Worm (Caenorhabditis elegans) whole organism, late embryonic: Measurements from ENCODE around the gene srh-23.

Experiments
- F13H6.1 ChIP-seq: sonication (generic microtip); optimal IDR thresholded peaks from 2 replicates; lab custom pipeline; 2016; ENCODE audit warnings: missing genetic modification characterization, missing compliant biosample characterization
- ceh-2 ChIP-seq: sonication (generic microtip); optimal IDR thresholded peaks from 2 replicates; lab custom pipeline; 2016; ENCODE audit warnings: missing genotype, missing genetic modification characterization, missing compliant biosample characterization
- ceh-9 ChIP-seq: sonication (generic microtip); optimal IDR thresholded peaks from 2 replicates; lab custom pipeline; 2016; ENCODE audit warnings: mild to moderate bottlenecking, missing genetic modification characterization, inconsistent platforms, missing compliant biosample characterization
- hlh-6 ChIP-seq: sonication (generic microtip); optimal IDR thresholded peaks from 2 replicates; lab custom pipeline; 2016; ENCODE audit warnings: missing genotype, missing genetic modification characterization, missing compliant biosample characterization
- madf-2 ChIP-seq: sonication (generic microtip); optimal IDR thresholded peaks from 2 replicates; lab custom pipeline; 2017; ENCODE audit warnings: missing genetic modification characterization, missing compliant biosample characterization
- nfya-1 ChIP-seq: sonication (generic microtip); optimal IDR thresholded peaks from 2 replicates; lab custom pipeline; 2017; ENCODE audit warnings: missing genetic modification characterization, mild to moderate bottlenecking, missing compliant biosample characterization, antibody characterized with exemption, moderate library complexity
- nhr-11 ChIP-seq: fragments of 150-350 bp; optimal IDR thresholded peaks from 2 replicates; lab custom pipeline; 2014; ENCODE audit warnings: missing biosample characterization, missing genetic modification characterization
- pros-1 ChIP-seq: fragments of 150-350 bp; optimal IDR thresholded peaks from 2 replicates; lab custom pipeline; 2014; ENCODE audit warnings: missing biosample characterization, missing genetic modification reagents, missing genetic modification characterization
- rnt-1 ChIP-seq: sonication (generic microtip); optimal IDR thresholded peaks from 2 replicates; lab custom pipeline; 2016; ENCODE audit warnings: missing genetic modification characterization, missing compliant biosample characterization
- zip-5 ChIP-seq: sonication (generic microtip); optimal IDR thresholded peaks from 2 replicates; lab custom pipeline; 2016; ENCODE audit warnings: missing genetic modification characterization, missing compliant biosample characterization

DNA sequence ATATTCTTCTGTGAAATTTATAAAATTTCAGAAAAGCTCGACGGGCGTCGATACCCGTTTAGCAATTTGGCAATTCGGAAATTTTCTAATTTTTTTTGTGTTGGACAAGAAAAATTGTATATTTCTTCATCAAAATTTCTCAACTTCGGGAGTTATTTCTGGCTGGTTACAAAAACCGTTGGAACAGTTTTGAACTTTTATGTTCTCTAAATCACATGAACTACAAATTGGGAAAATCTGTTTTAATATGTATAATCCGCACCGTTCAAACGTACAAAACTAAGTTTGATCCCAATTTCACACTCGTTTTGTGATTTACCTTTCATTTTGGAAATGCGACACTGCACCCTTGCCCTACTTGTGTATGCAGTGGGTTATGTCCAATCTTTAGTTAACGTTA is 35.5 kb upstream of the srh-23 start, which contains the start of gene T19H12.3:
- TF ChIP-seq hlh-6 (tag; lab: Kevin White, UChicago), result no peak
- no peak for TF ChIP-seq madf-2
- no peak for TF ChIP-seq ceh-9 (tag; lab: Kevin White, UChicago)
- no peak for TF ChIP-seq F13H6.1 (tag; lab: Kevin White, UChicago)
- TF ChIP-seq nhr-11, result no peak
- TF ChIP-seq ceh-2 (tag; lab: Kevin White, UChicago), result no peak
- no peak for TF ChIP-seq nfya-1 (tag; lab: Kevin White, UChicago)
- TF ChIP-seq pros-1, result no peak
- TF ChIP-seq rnt-1 (tag; lab: Kevin White, UChicago), result no peak
- TF ChIP-seq zip-5, result no peak
